Worm (Caenorhabditis elegans): ENCODE results near the gene flh-1.

- no peak for TF ChIP-seq T26A5.8 (tag; optimal IDR thresholded peaks at IDR 0.05)
- no peak for TF ChIP-seq nhr-90 (tag; optimal IDR thresholded peaks at IDR 0.05)
- no peak for TF ChIP-seq B0035.1 (tag; optimal IDR thresholded peaks at IDR 0.05)
- no peak for TF ChIP-seq rcor-1 (GFP tag; IDR thresholded peaks at IDR 0.05)
- no peak for TF ChIP-seq lin-35 (GFP tag; optimal IDR thresholded peaks at IDR 0.05)
- no peak for TF ChIP-seq zfh-2 (GFP tag; conservative IDR thresholded peaks at IDR 0.05)
- no peak for TF ChIP-seq D2030.7 (GFP tag; IDR thresholded peaks at IDR 0.05)
Observed at ce11 chrIV:9224825-9225224, 39.2 kb downstream of the flh-1 start, which contains the start of gene C46C2.3.
